Worm (Caenorhabditis elegans) whole organism, late embryonic: ENCODE data around the gene sru-4.

Source experiments
- C08G9.2 ChIP-seq: sonication (generic microtip); optimal IDR thresholded peaks from 2 replicates; lab custom pipeline; 2016; ENCODE audit warnings: mild to moderate bottlenecking, missing genetic modification characterization, moderate library complexity, missing compliant biosample characterization
- K02D7.2 ChIP-seq: sonication (generic microtip); optimal IDR thresholded peaks from 2 replicates; lab custom pipeline; 2017; ENCODE audit warnings: mild to moderate bottlenecking, missing genetic modification characterization, missing compliant biosample characterization
- ama-1 ChIP-seq: fragments of 150-350 bp; optimal IDR thresholded peaks from 2 replicates; lab custom pipeline; 2014
- ceh-14 ChIP-seq: sonication (generic microtip); optimal IDR thresholded peaks from 2 replicates; lab custom pipeline; 2016; ENCODE audit warnings: missing genotype, missing genetic modification characterization, missing compliant biosample characterization
- ceh-18 ChIP-seq: sonication (generic microtip); optimal IDR thresholded peaks from 2 replicates; lab custom pipeline; 2016; ENCODE audit warnings: missing genetic modification characterization, missing compliant biosample characterization
- ceh-19 ChIP-seq: fragments of 200-800 bp; sonication (Bioruptor generic); optimal IDR thresholded peaks from 2 replicates; lab custom pipeline; 2018; ENCODE audit warnings: mild to moderate bottlenecking, missing genetic modification characterization, missing compliant biosample characterization
- ceh-31 ChIP-seq: sonication (generic microtip); optimal IDR thresholded peaks from 2 replicates; lab custom pipeline; 2016; ENCODE audit warnings: missing genetic modification characterization, missing compliant biosample characterization
- ceh-48 ChIP-seq: sonication (generic microtip); optimal IDR thresholded peaks from 2 replicates; lab custom pipeline; 2016; ENCODE audit warnings: missing genetic modification characterization, inconsistent platforms, missing compliant biosample characterization
- ceh-6 ChIP-seq: fragments of 200-800 bp; sonication (Bioruptor generic); optimal IDR thresholded peaks from 2 replicates; lab custom pipeline; 2018; ENCODE audit warnings: mild to moderate bottlenecking, missing genetic modification characterization, missing compliant biosample characterization
- eyg-1 ChIP-seq: sonication (generic microtip); optimal IDR thresholded peaks from 2 replicates; lab custom pipeline; 2016; ENCODE audit warnings: missing genotype, missing genetic modification characterization, missing compliant biosample characterization
- fkh-6 ChIP-seq: sonication (generic microtip); optimal IDR thresholded peaks from 2 replicates; lab custom pipeline; 2016; ENCODE audit warnings: missing genetic modification characterization, missing compliant biosample characterization
- gmeb-2 ChIP-seq: sonication (generic microtip); optimal IDR thresholded peaks from 2 replicates; lab custom pipeline; 2016; ENCODE audit warnings: missing genetic modification characterization, inconsistent platforms, missing compliant biosample characterization
- hlh-13 ChIP-seq: fragments of 200-800 bp; sonication (Bioruptor generic); optimal IDR thresholded peaks from 2 replicates; lab custom pipeline; 2018; ENCODE audit warnings: mild to moderate bottlenecking, missing genetic modification characterization, missing compliant biosample characterization
- hlh-30 ChIP-seq: sonication (generic microtip); optimal IDR thresholded peaks from 2 replicates; lab custom pipeline; 2017; ENCODE audit warnings: antibody characterized with exemption, missing genetic modification characterization, missing compliant biosample characterization; ENCODE audit not compliant: insufficient read depth
- hlh-8 ChIP-seq: sonication (generic microtip); optimal IDR thresholded peaks from 2 replicates; lab custom pipeline; 2016; ENCODE audit warnings: missing genotype, missing genetic modification characterization, missing compliant biosample characterization
- lim-6 ChIP-seq: sonication (generic microtip); optimal IDR thresholded peaks from 2 replicates; lab custom pipeline; 2016; ENCODE audit warnings: missing genetic modification characterization, missing compliant biosample characterization
- lin-11 ChIP-seq: fragments of 200-800 bp; sonication (Bioruptor generic); optimal IDR thresholded peaks from 2 replicates; lab custom pipeline; 2018; ENCODE audit warnings: mild to moderate bottlenecking, missing genetic modification characterization, missing compliant biosample characterization
- mec-3 ChIP-seq: sonication (generic microtip); optimal IDR thresholded peaks from 2 replicates; lab custom pipeline; 2016; ENCODE audit warnings: borderline replicate concordance, missing genetic modification characterization, missing compliant biosample characterization
- nfya-1 ChIP-seq: sonication (generic microtip); optimal IDR thresholded peaks from 2 replicates; lab custom pipeline; 2017; ENCODE audit warnings: missing genetic modification characterization, mild to moderate bottlenecking, missing compliant biosample characterization, antibody characterized with exemption, moderate library complexity
- odd-2 ChIP-seq: sonication (generic microtip); optimal IDR thresholded peaks from 2 replicates; lab custom pipeline; 2017; ENCODE audit warnings: antibody characterized with exemption, mild to moderate bottlenecking, missing genetic modification characterization, missing compliant biosample characterization
- pat-9 ChIP-seq: fragments of 200-800 bp; sonication (Bioruptor generic); optimal IDR thresholded peaks from 2 replicates; lab custom pipeline; 2018; ENCODE audit warnings: mild to moderate bottlenecking, missing genetic modification characterization, moderate library complexity, missing compliant biosample characterization
- pax-1 ChIP-seq: fragments of 150-350 bp; optimal IDR thresholded peaks from 2 replicates; lab custom pipeline; 2014; ENCODE audit warnings: missing biosample characterization, missing genetic modification characterization
- pha-4 ChIP-seq: fragments of 150-350 bp; optimal IDR thresholded peaks from 2 replicates; lab custom pipeline; 2018; ENCODE audit warnings: missing biosample characterization, missing genetic modification reagents, missing genetic modification characterization
- pqm-1 ChIP-seq: sonication (generic microtip); optimal IDR thresholded peaks from 2 replicates; lab custom pipeline; 2016; ENCODE audit warnings: missing genetic modification characterization, missing compliant biosample characterization
- ref-2 ChIP-seq: sonication (generic microtip); optimal IDR thresholded peaks from 2 replicates; lab custom pipeline; 2016; ENCODE audit warnings: missing genetic modification characterization, missing compliant biosample characterization
- sox-4 ChIP-seq: sonication (generic microtip); optimal IDR thresholded peaks from 2 replicates; lab custom pipeline; 2017; ENCODE audit warnings: mild to moderate bottlenecking, missing genetic modification characterization, inconsistent platforms, missing compliant biosample characterization
- syd-9 ChIP-seq: sonication (generic microtip); optimal IDR thresholded peaks from 2 replicates; lab custom pipeline; 2016; ENCODE audit warnings: mild to moderate bottlenecking, missing genetic modification characterization, moderate library complexity, missing compliant biosample characterization
- ttx-3 ChIP-seq: sonication (generic microtip); optimal IDR thresholded peaks from 2 replicates; lab custom pipeline; 2016; ENCODE audit warnings: missing genetic modification reagents, missing genetic modification characterization, missing compliant biosample characterization
- unc-42 ChIP-seq: sonication (generic microtip); optimal IDR thresholded peaks from 2 replicates; lab custom pipeline; 2016; ENCODE audit warnings: missing genotype, missing genetic modification characterization, missing compliant biosample characterization
- unc-86 ChIP-seq: sonication (generic microtip); optimal IDR thresholded peaks from 2 replicates; lab custom pipeline; 2016; ENCODE audit warnings: missing genetic modification characterization, missing compliant biosample characterization
- zip-5 ChIP-seq: sonication (generic microtip); optimal IDR thresholded peaks from 2 replicates; lab custom pipeline; 2016; ENCODE audit warnings: missing genetic modification characterization, missing compliant biosample characterization

sru-4 gene

ce11 chrIV:9498088-9498487 is at the start of gene sru-4:
TSS of gene sru-4 (plus strand) at chrIV:9498388.
- no peak for TF ChIP-seq odd-2 (tag; lab: Kevin White, UChicago)
- TF ChIP-seq hlh-13 = no peak
- TF ChIP-seq ttx-3 (tag; lab: Kevin White, UChicago) = no peak
- TF ChIP-seq pat-9 (tag; lab: Kevin White, UChicago) = no peak
- no peak for TF ChIP-seq lim-6 (tag; lab: Kevin White, UChicago)
- no peak for TF ChIP-seq ceh-18 (tag; lab: Kevin White, UChicago)
- TF ChIP-seq ceh-48 (tag; lab: Kevin White, UChicago) = no peak
- TF ChIP-seq C08G9.2 (tag; lab: Kevin White, UChicago) = no peak
- no peak for TF ChIP-seq ceh-31 (tag; lab: Kevin White, UChicago)
- TF ChIP-seq hlh-8 (tag; lab: Kevin White, UChicago) = no peak
- no peak for TF ChIP-seq fkh-6
- no peak for TF ChIP-seq ceh-6
- no peak for TF ChIP-seq mec-3
- TF ChIP-seq, all 69 proteins: peak for 0

DNA sequence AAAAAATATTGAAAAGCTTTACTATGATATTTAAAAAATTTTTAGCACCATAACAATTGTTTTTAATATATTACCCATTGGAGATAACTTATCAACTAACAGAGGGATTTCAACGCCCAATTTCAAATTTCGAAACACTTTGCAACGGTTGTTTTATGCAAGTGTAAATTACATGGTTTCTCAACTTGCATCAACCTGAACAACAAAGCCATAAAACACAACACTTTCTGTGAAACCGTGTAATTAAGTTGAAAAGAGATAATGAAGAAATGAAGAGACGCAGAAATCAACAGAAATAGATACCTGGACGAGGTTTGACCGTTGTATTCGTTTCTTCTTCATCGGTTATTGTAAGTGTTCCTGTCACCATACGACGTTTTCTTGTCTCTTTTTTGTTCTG is 47.8 kb upstream of the sru-4 start, which contains the start of gene cpin-1:
TSS of gene cpin-1 (plus strand) at position 301 of the 400 bp plus-strand sequence.
- TF ChIP-seq hlh-8 (tag; lab: Kevin White, UChicago) = no peak

DNA sequence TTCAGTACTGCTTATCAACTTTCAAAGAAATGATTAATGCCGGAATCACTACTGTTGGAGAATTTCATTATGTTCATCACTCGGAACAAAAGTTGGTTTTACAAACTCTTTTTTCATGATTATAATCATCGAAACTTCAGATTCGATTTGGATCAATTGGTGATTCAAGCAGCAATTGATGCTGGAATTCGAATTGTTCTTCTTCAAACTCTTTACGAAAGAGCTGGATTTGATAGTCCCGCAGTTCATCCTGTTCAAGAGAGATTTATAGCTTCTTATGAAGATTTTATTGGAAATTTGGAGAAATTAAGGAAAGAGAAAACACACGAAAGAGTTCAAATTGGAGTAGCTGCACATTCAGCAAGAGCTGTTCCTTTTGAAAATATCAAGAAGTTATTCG is 46.4 kb upstream of the sru-4 start:
- no peak for TF ChIP-seq gmeb-2 (tag; lab: Kevin White, UChicago)
- no peak for TF ChIP-seq unc-42 (tag; lab: Kevin White, UChicago)
- TF ChIP-seq ttx-3 (tag; lab: Kevin White, UChicago) = no peak
- TF ChIP-seq ceh-18 (tag; lab: Kevin White, UChicago) = no peak
- no peak for TF ChIP-seq hlh-30

ce11 chrIV:9457400-9457799 is 40.8 kb upstream of the sru-4 start, which contains the start of gene cutl-17:
TSS of gene cutl-17 (minus strand) at chrIV:9457500.
- no peak for TF ChIP-seq eyg-1
- no peak for TF ChIP-seq ama-1 (lab: Kevin White, UChicago)
- no peak for TF ChIP-seq mec-3
- no peak for TF ChIP-seq hlh-13
- no peak for TF ChIP-seq ceh-14 (tag; lab: Kevin White, UChicago)
- no peak for TF ChIP-seq syd-9
- no peak for TF ChIP-seq K02D7.2 (tag; lab: Kevin White, UChicago)
- TF ChIP-seq pha-4 = no peak
- no peak for TF ChIP-seq sox-4
- no peak for TF ChIP-seq ref-2 (tag; lab: Kevin White, UChicago)
- TF ChIP-seq unc-86 (tag; lab: Kevin White, UChicago) = no peak
- TF ChIP-seq, all 69 proteins: peak for 0

DNA sequence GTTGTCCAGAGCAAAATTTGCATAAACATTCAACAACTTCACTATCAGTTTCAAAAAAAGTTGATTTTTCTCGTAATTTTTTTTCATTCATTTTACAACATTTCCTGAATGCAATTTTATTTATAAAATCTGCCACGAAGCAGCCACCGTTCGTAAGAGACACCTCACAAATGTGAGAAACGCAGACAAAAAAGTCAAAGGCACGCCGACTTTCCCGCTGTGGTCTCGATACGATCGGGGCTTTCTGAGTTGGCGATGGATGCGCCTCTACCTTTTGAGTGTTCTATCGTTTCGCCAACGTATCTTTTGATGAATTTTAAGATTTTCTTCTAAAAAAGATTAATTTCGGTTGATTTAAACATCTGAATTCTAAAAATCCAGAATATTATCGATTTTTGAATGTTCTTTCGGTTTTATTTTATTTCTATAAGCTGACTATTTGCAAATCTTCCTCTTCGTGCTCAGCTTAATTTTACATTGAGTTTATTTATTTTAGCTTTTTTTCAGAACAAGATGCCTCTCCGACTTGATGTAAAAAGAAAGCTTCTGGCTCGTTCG is 38.9 kb upstream of the sru-4 start, which contains the start of gene copb-2:
TSS of gene copb-2 (plus strand) at position 508 of the 558 bp plus-strand sequence.
- TF ChIP-seq unc-42 (tag; lab: Kevin White, UChicago) = peak; percentile 61
- TF ChIP-seq pha-4 = no peak
- peak; percentile 42 for TF ChIP-seq nfya-1 (tag; lab: Kevin White, UChicago)
- TF ChIP-seq, all 69 proteins: peak for 2

- TF ChIP-seq ceh-31 (tag; lab: Kevin White, UChicago) (no peak), ama-1 (lab: Kevin White, UChicago) (peak; percentile 57)
Observed at ce11 chrIV:9464345-9464783, 33.8 kb upstream of the sru-4 start.

- no peak for TF ChIP-seq ref-2 (tag; lab: Kevin White, UChicago)
- TF ChIP-seq lin-11 (tag; lab: Kevin White, UChicago) = no peak
- no peak for TF ChIP-seq zip-5 (tag; lab: Kevin White, UChicago)
- TF ChIP-seq pqm-1 = no peak
- TF ChIP-seq ceh-18 (tag; lab: Kevin White, UChicago) = no peak
- TF ChIP-seq ceh-19 (GFP tag; lab: Kevin White, UChicago) = no peak
- TF ChIP-seq sox-4 = no peak
- no peak for TF ChIP-seq hlh-8 (tag; lab: Kevin White, UChicago)
- no peak for TF ChIP-seq eyg-1
- no peak for TF ChIP-seq pax-1 (tag; lab: Kevin White, UChicago)
Observed at ce11 chrIV:9467418-9467817, 30.8 kb upstream of the sru-4 start, which contains the start of gene F38E11.6. TSS of gene F38E11.6 (minus strand) at chrIV:9467518.
